Worm (Caenorhabditis elegans) whole organism, L1 larva: ENCODE results near the gene F46B6.2.

Source experiments
- C04F5.9 ChIP-seq: sonication (generic microtip); optimal IDR thresholded peaks from 2 replicates; lab custom pipeline; 2016; ENCODE audit warnings: missing genetic modification characterization, missing compliant biosample characterization
- C16A3.4 ChIP-seq: fragments of 150-350 bp; optimal IDR thresholded peaks from 2 replicates; lab custom pipeline; 2014; ENCODE audit warnings: missing biosample characterization, missing genetic modification characterization
- F16B12.6 ChIP-seq: fragments of 150-350 bp; optimal IDR thresholded peaks from 2 replicates; lab custom pipeline; 2014; ENCODE audit warnings: missing biosample characterization, missing genetic modification characterization
- Y116A8C.19 ChIP-seq: sonication (generic microtip); optimal IDR thresholded peaks from 2 replicates; lab custom pipeline; 2016; ENCODE audit warnings: missing compliant biosample characterization, missing genetic modification characterization, borderline replicate concordance
- aha-1 ChIP-seq: fragments of 150-350 bp; optimal IDR thresholded peaks from 2 replicates; lab custom pipeline; 2014; ENCODE audit warnings: missing biosample characterization, missing genetic modification characterization
- alr-1 ChIP-seq: fragments of 200-800 bp; sonication (Bioruptor generic); optimal IDR thresholded peaks from 2 replicates; lab custom pipeline; 2018; ENCODE audit warnings: borderline replicate concordance, mild to moderate bottlenecking, missing genetic modification characterization, missing compliant biosample characterization
- aly-2 ChIP-seq: fragments of 150-350 bp; optimal IDR thresholded peaks from 2 replicates; lab custom pipeline; 2014; ENCODE audit warnings: missing biosample characterization, missing genetic modification characterization
- ceh-63 ChIP-seq: fragments of 200-800 bp; sonication (Bioruptor generic); optimal IDR thresholded peaks from 2 replicates; lab custom pipeline; 2018; ENCODE audit warnings: mild to moderate bottlenecking, missing genetic modification characterization, missing compliant biosample characterization
- ceh-8 ChIP-seq: fragments of 200-800 bp; sonication (Bioruptor generic); optimal IDR thresholded peaks from 2 replicates; lab custom pipeline; 2018; ENCODE audit warnings: mild to moderate bottlenecking, missing genetic modification characterization, moderate library complexity, missing compliant biosample characterization
- ceh-82 ChIP-seq, 3 experiments: fragments of 150-350 bp in 1 of 3; sonication (generic microtip) in 2 of 3; optimal IDR thresholded peaks; 2 replicates each; lab custom pipeline; 2014 to 2017; ENCODE audit warnings: missing biosample characterization in 3 of 3, missing genetic modification characterization in 3 of 3
- ces-1 ChIP-seq: fragments of 150-350 bp; optimal IDR thresholded peaks from 2 replicates; lab custom pipeline; 2014; ENCODE audit warnings: missing biosample characterization, missing genetic modification reagents, missing genetic modification characterization
- efl-3 ChIP-seq: fragments of 200-800 bp; sonication (Bioruptor generic); optimal IDR thresholded peaks from 2 replicates; lab custom pipeline; 2018; ENCODE audit warnings: mild to moderate bottlenecking, missing genetic modification characterization, missing compliant biosample characterization
- egl-13 ChIP-seq: sonication (generic microtip); optimal IDR thresholded peaks from 2 replicates; lab custom pipeline; 2016; ENCODE audit warnings: missing genotype, missing genetic modification reagents, missing genetic modification characterization, missing compliant biosample characterization
- egl-27 ChIP-seq, 2 experiments: fragments of 150-350 bp in 1 of 2; sonication (generic microtip); optimal IDR thresholded peaks; 3 replicates each; lab custom pipeline; 2017 to 2018; ENCODE audit warnings: missing biosample characterization in 2 of 2, missing genetic modification characterization in 2 of 2, missing genetic modification reagents in 2 of 2
- elt-2 ChIP-seq: sonication (generic microtip); optimal IDR thresholded peaks from 2 replicates; lab custom pipeline; 2016; ENCODE audit warnings: missing genetic modification characterization, mild to moderate bottlenecking, inconsistent platforms, missing compliant biosample characterization, missing genetic modification reagents
- ets-5 ChIP-seq: fragments of 200-800 bp; sonication (Bioruptor generic); IDR thresholded peaks from 2 replicates; pipeline ENCODE4 v1.3.6; 2022; ENCODE audit warnings: missing genetic modification characterization, missing compliant biosample characterization
- fkh-10 ChIP-seq: sonication (generic microtip); optimal IDR thresholded peaks from 2 replicates; lab custom pipeline; 2017; ENCODE audit warnings: missing biosample characterization, missing genetic modification reagents, missing genetic modification characterization
- fkh-4 ChIP-seq: sonication (generic microtip); optimal IDR thresholded peaks from 2 replicates; lab custom pipeline; 2016; ENCODE audit warnings: missing compliant biosample characterization, missing genetic modification characterization, borderline replicate concordance
- grh-1 ChIP-seq: fragments of 200-800 bp; sonication (Bioruptor generic); IDR thresholded peaks from 2 replicates; pipeline ENCODE4 v1.3.6; 2022; ENCODE audit warnings: missing genetic modification reagents, missing genetic modification characterization, missing compliant biosample characterization
- hlh-17 ChIP-seq: fragments of 200-800 bp; sonication (Bioruptor generic); optimal IDR thresholded peaks from 2 replicates; lab custom pipeline; 2018; ENCODE audit warnings: missing genetic modification characterization, mild to moderate bottlenecking, missing compliant biosample characterization, moderate library complexity, borderline replicate concordance
- hlh-4 ChIP-seq: sonication (generic microtip); optimal IDR thresholded peaks from 2 replicates; lab custom pipeline; 2016; ENCODE audit warnings: mild to moderate bottlenecking, missing genetic modification characterization, missing compliant biosample characterization
- hpl-2 ChIP-seq: fragments of 150-350 bp; optimal IDR thresholded peaks from 2 replicates; lab custom pipeline; 2014; ENCODE audit warnings: missing biosample characterization, missing genetic modification reagents, missing genetic modification characterization
- jun-1 ChIP-seq: fragments of 150-350 bp; optimal IDR thresholded peaks from 2 replicates; lab custom pipeline; 2014; ENCODE audit warnings: missing biosample characterization, missing genetic modification reagents, missing genetic modification characterization
- lin-13 ChIP-seq: fragments of 150-350 bp; optimal IDR thresholded peaks from 2 replicates; lab custom pipeline; 2014; ENCODE audit warnings: missing biosample characterization, missing genetic modification reagents, missing genetic modification characterization
- lin-35 ChIP-seq, 2 experiments: fragments of 150-350 bp; optimal IDR thresholded peaks; 2 replicates each; lab custom pipeline; 2014; ENCODE audit warnings: missing biosample characterization in 2 of 2, missing genetic modification characterization in 2 of 2, missing genetic modification reagents in 2 of 2
- mab-9 ChIP-seq: fragments of 200-800 bp; sonication (Bioruptor generic); IDR thresholded peaks from 2 replicates; pipeline ENCODE4 v1.3.6; 2022; ENCODE audit warnings: missing genetic modification reagents, missing genetic modification characterization, missing compliant biosample characterization
- mdl-1 ChIP-seq, 2 experiments: fragments of 150-350 bp; optimal IDR thresholded peaks; 2 replicates each; lab custom pipeline; 2014 to 2017; ENCODE audit warnings: missing biosample characterization in 2 of 2, missing genetic modification characterization in 2 of 2, inconsistent platforms in 1 of 2
- mep-1 ChIP-seq: fragments of 150-350 bp; optimal IDR thresholded peaks from 2 replicates; lab custom pipeline; 2014; ENCODE audit warnings: missing biosample characterization, missing genetic modification characterization
- nhr-12 ChIP-seq: sonication (generic microtip); optimal IDR thresholded peaks from 2 replicates; lab custom pipeline; 2017; ENCODE audit warnings: missing biosample characterization, missing genetic modification characterization
- nhr-19 ChIP-seq: fragments of 200-800 bp; sonication (Bioruptor generic); conservative IDR thresholded peaks from 2 replicates; pipeline ENCODE4 v1.3.6; 2022; ENCODE audit warnings: missing genetic modification characterization, missing compliant biosample characterization
- nhr-20 ChIP-seq: sonication (generic microtip); optimal IDR thresholded peaks from 2 replicates; lab custom pipeline; 2016; ENCODE audit warnings: mild to moderate bottlenecking, missing genetic modification characterization, missing compliant biosample characterization
- nhr-28 ChIP-seq: fragments of 150-350 bp; optimal IDR thresholded peaks from 2 replicates; lab custom pipeline; 2014; ENCODE audit warnings: missing biosample characterization, missing genetic modification characterization
- nhr-71 ChIP-seq: sonication (generic microtip); optimal IDR thresholded peaks from 2 replicates; lab custom pipeline; 2016; ENCODE audit warnings: mild to moderate bottlenecking, missing genetic modification characterization, moderate library complexity, missing compliant biosample characterization
- nhr-76 ChIP-seq: sonication (generic microtip); optimal IDR thresholded peaks from 2 replicates; lab custom pipeline; 2017; ENCODE audit warnings: missing biosample characterization, missing genetic modification characterization
- nhr-77 ChIP-seq: fragments of 150-350 bp; optimal IDR thresholded peaks from 2 replicates; lab custom pipeline; 2014; ENCODE audit warnings: missing biosample characterization, missing genetic modification characterization
- nhr-85 ChIP-seq: sonication (generic microtip); peaks from one replicate; lab custom pipeline; 2016; ENCODE audit warnings: missing genetic modification characterization, inconsistent platforms, missing compliant biosample characterization
- nhr-90 ChIP-seq: sonication (generic microtip); optimal IDR thresholded peaks from 2 replicates; lab custom pipeline; 2016; ENCODE audit warnings: mild to moderate bottlenecking, missing genetic modification characterization, missing compliant biosample characterization; ENCODE audit not compliant: poor library complexity
- pqm-1 ChIP-seq: sonication (generic microtip); optimal IDR thresholded peaks from 3 replicates; lab custom pipeline; 2017; ENCODE audit warnings: missing biosample characterization, missing genetic modification characterization
- rnt-1 ChIP-seq: sonication (generic microtip); optimal IDR thresholded peaks from 2 replicates; lab custom pipeline; 2016; ENCODE audit warnings: mild to moderate bottlenecking, missing genetic modification characterization, moderate library complexity, missing compliant biosample characterization
- skn-1 ChIP-seq: fragments of 150-350 bp; optimal IDR thresholded peaks from 2 replicates; lab custom pipeline; 2014; ENCODE audit warnings: missing biosample characterization, missing genetic modification characterization
- tbx-2 ChIP-seq: sonication (generic microtip); optimal IDR thresholded peaks from 2 replicates; lab custom pipeline; 2016; ENCODE audit warnings: missing genetic modification characterization, missing compliant biosample characterization
- tlp-1 ChIP-seq: fragments of 150-350 bp; optimal IDR thresholded peaks from 2 replicates; lab custom pipeline; 2014; ENCODE audit warnings: missing biosample characterization, missing genetic modification characterization
- unc-130 ChIP-seq: fragments of 150-350 bp; optimal IDR thresholded peaks from 2 replicates; lab custom pipeline; 2017; ENCODE audit warnings: missing biosample characterization, missing genetic modification characterization, inconsistent platforms
- unc-30 ChIP-seq: sonication (generic microtip); optimal IDR thresholded peaks from 2 replicates; lab custom pipeline; 2017; ENCODE audit warnings: missing biosample characterization, missing genetic modification characterization
- unc-62 ChIP-seq: fragments of 150-350 bp; optimal IDR thresholded peaks from 2 replicates; lab custom pipeline; 2014; ENCODE audit warnings: missing biosample characterization, missing genetic modification reagents, missing genetic modification characterization
- vab-15 ChIP-seq: sonication (generic microtip); optimal IDR thresholded peaks from 2 replicates; lab custom pipeline; 2017; ENCODE audit warnings: missing genotype, mild to moderate bottlenecking, missing genetic modification characterization, missing compliant biosample characterization
- xbp-1 ChIP-seq: sonication (generic microtip); optimal IDR thresholded peaks from 2 replicates; lab custom pipeline; 2016; ENCODE audit warnings: missing genetic modification characterization, missing compliant biosample characterization
- ztf-4 ChIP-seq: fragments of 150-350 bp; optimal IDR thresholded peaks from 2 replicates; lab custom pipeline; 2014; ENCODE audit warnings: missing biosample characterization, missing genetic modification characterization

F46B6.2 gene

ce11 chrV:9729462-9730162, 42.5 kb upstream of the F46B6.2 start, which contains the start of the genes aagr-3 and drap-1 (continued):
- TF ChIP-seq nhr-71 (peak; percentile 63), egl-27 (tag; optimal IDR thresholded peaks at IDR 0.05; lab: Kevin White, UChicago) (no peak), tbx-2 (no peak), unc-130 (tag; lab: Kevin White, UChicago) (no peak), mep-1 (tag; lab: Kevin White, UChicago) (peak; percentile 54), C04F5.9 (tag; lab: Kevin White, UChicago) (no peak), mdl-1 (tag; optimal IDR thresholded peaks at IDR 0.05; lab: Kevin White, UChicago) (peak in 1 of 2 experiments; percentile 42), nhr-12 (tag; lab: Kevin White, UChicago) (no peak), xbp-1 (peak; percentile 99), nhr-85 (peak; percentile 52), skn-1 (tag; lab: Kevin White, UChicago) (peak; percentile 12), Y116A8C.19 (tag; lab: Kevin White, UChicago) (no peak), grh-1 (GFP tag; lab: Robert Waterston, UW) (no peak), hpl-2 (no peak), rnt-1 (peak; percentile 12), mab-9 (GFP tag; lab: Robert Waterston, UW) (no peak), aha-1 (no peak), hlh-4 (tag; lab: Kevin White, UChicago) (no peak), vab-15 (no peak), jun-1 (peak; percentile 3), lin-13 (GFP tag; lab: Kevin White, UChicago) (peak; percentile 39)

DNA sequence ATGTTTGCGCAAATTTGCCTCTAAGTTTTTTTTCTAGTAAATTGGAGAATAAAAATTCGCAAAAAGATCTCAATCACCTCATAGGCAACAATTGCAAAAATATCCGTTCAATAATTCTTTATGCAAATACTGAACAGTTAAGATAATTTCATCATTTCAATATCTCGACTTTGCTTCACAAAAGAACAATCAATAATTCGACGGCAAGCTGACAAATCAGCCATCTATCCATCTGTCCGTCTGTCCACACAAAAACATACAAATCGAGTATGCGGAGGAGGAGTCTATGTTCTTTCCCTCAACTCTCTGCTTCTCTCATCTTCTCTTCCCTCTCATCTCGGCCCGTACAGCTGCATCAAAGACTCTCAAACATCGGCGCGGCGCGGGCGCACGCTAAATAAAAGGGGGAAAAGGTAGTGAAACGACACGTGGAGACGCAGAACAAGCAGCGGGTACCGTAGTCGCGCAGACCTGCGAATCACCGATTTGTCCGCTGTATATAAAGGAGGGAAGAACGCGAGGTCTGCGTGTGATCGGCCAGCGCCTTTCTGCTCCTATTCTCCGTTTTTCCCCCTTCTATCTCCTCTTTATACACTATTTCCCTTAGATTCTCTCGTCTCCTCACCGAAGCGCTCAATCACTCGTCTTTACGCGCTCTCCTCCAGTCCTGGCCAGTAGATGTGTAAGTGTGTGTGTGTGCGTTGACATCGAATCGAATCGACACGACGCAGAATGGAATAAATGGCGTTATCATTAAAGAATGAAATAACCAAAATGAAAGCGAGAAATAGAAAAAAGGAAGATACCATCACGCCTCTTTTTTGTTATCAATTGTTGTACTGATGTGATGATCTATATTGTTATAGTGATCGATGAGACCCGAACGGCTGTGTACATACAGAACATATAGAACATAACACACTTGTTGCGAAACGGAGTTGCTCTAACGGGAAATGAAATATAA, 41.1 kb upstream of the F46B6.2 start:
- TF ChIP-seq F16B12.6 (tag; lab: Kevin White, UChicago) (peak; percentile 10), unc-30 (tag; lab: Kevin White, UChicago) (no peak), pqm-1 (tag; lab: Kevin White, UChicago) (no peak), fkh-4 (tag; lab: Kevin White, UChicago) (peak; percentile 40), C16A3.4 (tag; lab: Kevin White, UChicago) (peak; percentile 96), nhr-90 (tag; lab: Kevin White, UChicago) (peak; percentile 89), nhr-28 (tag; lab: Kevin White, UChicago) (no peak), nhr-76 (tag; lab: Kevin White, UChicago) (peak; percentile 92), lin-13 (GFP tag; lab: Kevin White, UChicago) (peak; percentile 88), nhr-20 (tag; lab: Kevin White, UChicago) (peak; percentile 98), xbp-1 (peak; percentile 98), ces-1 (peak; percentile 23), grh-1 (GFP tag; lab: Robert Waterston, UW) (no peak; the same call in none of the 2 replicates), egl-13 (tag; lab: Kevin White, UChicago) (peak; percentile 86), elt-2 (tag; lab: Kevin White, UChicago) (peak; percentile 91), egl-27 (tag; optimal IDR thresholded peaks at IDR 0.05; lab: Kevin White, UChicago) (peak; percentile 84 to 96), nhr-77 (tag; lab: Kevin White, UChicago) (peak; percentile 94), alr-1 (tag; lab: Kevin White, UChicago) (no peak), efl-3 (GFP tag; lab: Kevin White, UChicago) (peak; percentile 49), ets-5 (no peak), ztf-4 (tag; lab: Kevin White, UChicago) (peak; percentile 88), hlh-17 (GFP tag; lab: Kevin White, UChicago) (no peak), ceh-8 (GFP tag; lab: Kevin White, UChicago) (peak; percentile 88), nhr-19 (GFP tag; lab: Robert Waterston, UW) (peak; percentile 89), lin-35 (GFP tag; optimal IDR thresholded peaks at IDR 0.05; lab: Kevin White, UChicago) (peak; percentile 86 to 87), tlp-1 (tag; lab: Kevin White, UChicago) (no peak), unc-62 (no peak), ceh-63 (GFP tag; lab: Kevin White, UChicago) (no peak), ceh-82 (tag; optimal IDR thresholded peaks at IDR 0.05; lab: Kevin White, UChicago) (peak; percentile 57 to 95 (median 83)), fkh-10 (peak; percentile 96), aly-2 (tag; lab: Kevin White, UChicago) (peak; percentile 91)
